Worm (Caenorhabditis elegans) whole organism, L4 larva: ENCODE measurements around the gene F38B7.2.

ENCODE experiments used
- ceh-44 ChIP-seq: fragments of 200-800 bp; sonication (Bioruptor generic); IDR thresholded peaks from 2 replicates; pipeline ENCODE4 v1.3.6; 2022; ENCODE audit warnings: missing genetic modification reagents, missing genetic modification characterization, missing compliant biosample characterization
- ces-1 ChIP-seq: fragments of 150-350 bp; sonication (generic microtip); optimal IDR thresholded peaks from 4 replicates; lab custom pipeline; 2014; ENCODE audit warnings: missing biosample characterization, missing genetic modification reagents, missing genetic modification characterization
- daf-19 ChIP-seq: fragments of 200-800 bp; sonication (Bioruptor generic); conservative IDR thresholded peaks from 2 replicates; pipeline ENCODE4 v1.3.6; 2022; ENCODE audit warnings: missing genetic modification characterization, missing compliant biosample characterization
- nhr-48 ChIP-seq: sonication (generic microtip); optimal IDR thresholded peaks from 2 replicates; lab custom pipeline; 2016; ENCODE audit warnings: mild to moderate bottlenecking, missing genetic modification characterization, missing compliant biosample characterization
- skn-1 ChIP-seq: fragments of 150-350 bp; optimal IDR thresholded peaks from 2 replicates; lab custom pipeline; 2014; ENCODE audit warnings: missing biosample characterization, missing genetic modification characterization
- unc-62 ChIP-seq, 3 experiments: fragments of 150-350 bp in 1 of 3; sonication (generic microtip); optimal IDR thresholded peaks in 2 of 3; peaks in 1 of 3; 1 replicate in 1 of 3; 2 replicates in 2 of 3; lab custom pipeline; 2014 to 2017; ENCODE audit warnings: missing biosample characterization in 3 of 3, missing genetic modification characterization in 3 of 3, missing genetic modification reagents in 3 of 3, missing genotype in 1 of 3

DNA sequence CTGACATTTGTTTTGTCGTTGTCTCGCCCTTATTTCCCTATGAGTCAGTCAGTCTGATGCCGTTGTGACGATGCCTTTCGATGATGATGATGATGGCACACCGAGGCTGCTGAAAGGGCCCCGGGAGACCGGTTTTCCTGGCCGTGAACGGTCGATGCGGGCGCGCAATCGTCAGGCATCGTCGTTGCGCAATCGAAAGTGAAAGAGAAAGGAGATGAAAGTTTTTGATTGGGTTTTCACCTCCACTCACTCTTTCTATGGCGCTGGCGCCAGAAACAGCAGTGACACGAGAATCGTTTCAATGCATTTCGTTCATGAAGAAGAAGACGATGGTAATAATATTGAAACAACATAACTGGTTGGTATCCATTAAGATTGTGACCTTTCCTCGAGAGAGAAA lies 10.8 kb upstream of the F38B7.2 start:
- TF ChIP-seq nhr-48 = no peak
- TF ChIP-seq daf-19 (GFP tag; lab: Robert Waterston, UW) = no peak
- no peak for TF ChIP-seq ceh-44
- TF ChIP-seq ces-1 (GFP tag; lab: Kevin White, UChicago) = no peak
- TF ChIP-seq skn-1 (tag; lab: Kevin White, UChicago) = no peak
- peak in 1 of 2 experiments; percentile 62 for TF ChIP-seq unc-62 (GFP tag; optimal IDR thresholded peaks at IDR 0.05 in 1 of 2; lab: Kevin White, UChicago)
- TF ChIP-seq unc-62 (tag; optimal IDR thresholded peaks at IDR 0.05; lab: Kevin White, UChicago) = no peak
